Fruit fly (Drosophila melanogaster) whole organism, adult: ENCODE results near the gene Nepl8.

Source experiments
- CG12768 ChIP-seq: fragments of 200-800 bp; sonication (Bioruptor generic); optimal IDR thresholded peaks from 2 replicates; lab custom pipeline; 2017; ENCODE audit warnings: missing biosample characterization, missing genetic modification characterization, mild to moderate bottlenecking, moderate library complexity, missing genetic modification reagents
- CG14711 ChIP-seq: fragments of 200-800 bp; sonication (Bioruptor generic); optimal IDR thresholded peaks from 2 replicates; lab custom pipeline; 2018; ENCODE audit warnings: missing biosample characterization, mild to moderate bottlenecking, missing genetic modification characterization, moderate library complexity
- CG1620 ChIP-seq: fragments of 200-800 bp; sonication (Bioruptor generic); optimal IDR thresholded peaks from 2 replicates; lab custom pipeline; 2016; ENCODE audit warnings: missing biosample characterization, missing genetic modification characterization
- CG5204 ChIP-seq: fragments of 200-800 bp; sonication (Bioruptor generic); optimal IDR thresholded peaks from 2 replicates; lab custom pipeline; 2016; ENCODE audit warnings: missing biosample characterization, missing genetic modification characterization
- CG7101 ChIP-seq: fragments of 200-800 bp; sonication (Bioruptor generic); optimal IDR thresholded peaks from 2 replicates; lab custom pipeline; 2018; ENCODE audit warnings: missing biosample characterization, mild to moderate bottlenecking, missing genetic modification characterization, moderate library complexity
- Crg-1 ChIP-seq: fragments of 200-800 bp; sonication (Bioruptor generic); optimal IDR thresholded peaks from 2 replicates; lab custom pipeline; 2016; ENCODE audit warnings: missing biosample characterization, missing genetic modification characterization
- cic ChIP-seq: fragments of 200-800 bp; sonication (Bioruptor generic); optimal IDR thresholded peaks from 2 replicates; lab custom pipeline; 2017; ENCODE audit warnings: missing biosample characterization, mild to moderate bottlenecking, missing genetic modification characterization, moderate library complexity
- cnc ChIP-seq, 2 experiments: fragments of >200 bp; optimal IDR thresholded peaks; 2 replicates each; lab custom pipeline; 2017
- tj ChIP-seq: fragments of 200-800 bp; sonication (Bioruptor generic); optimal IDR thresholded peaks from 3 replicates; lab custom pipeline; 2017; ENCODE audit warnings: missing biosample characterization, mild to moderate bottlenecking, missing genetic modification characterization, moderate library complexity
- toe ChIP-seq: fragments of 200-800 bp; sonication (Bioruptor generic); optimal IDR thresholded peaks from 2 replicates; lab custom pipeline; 2016; ENCODE audit warnings: missing biosample characterization, missing genetic modification characterization

DNA sequence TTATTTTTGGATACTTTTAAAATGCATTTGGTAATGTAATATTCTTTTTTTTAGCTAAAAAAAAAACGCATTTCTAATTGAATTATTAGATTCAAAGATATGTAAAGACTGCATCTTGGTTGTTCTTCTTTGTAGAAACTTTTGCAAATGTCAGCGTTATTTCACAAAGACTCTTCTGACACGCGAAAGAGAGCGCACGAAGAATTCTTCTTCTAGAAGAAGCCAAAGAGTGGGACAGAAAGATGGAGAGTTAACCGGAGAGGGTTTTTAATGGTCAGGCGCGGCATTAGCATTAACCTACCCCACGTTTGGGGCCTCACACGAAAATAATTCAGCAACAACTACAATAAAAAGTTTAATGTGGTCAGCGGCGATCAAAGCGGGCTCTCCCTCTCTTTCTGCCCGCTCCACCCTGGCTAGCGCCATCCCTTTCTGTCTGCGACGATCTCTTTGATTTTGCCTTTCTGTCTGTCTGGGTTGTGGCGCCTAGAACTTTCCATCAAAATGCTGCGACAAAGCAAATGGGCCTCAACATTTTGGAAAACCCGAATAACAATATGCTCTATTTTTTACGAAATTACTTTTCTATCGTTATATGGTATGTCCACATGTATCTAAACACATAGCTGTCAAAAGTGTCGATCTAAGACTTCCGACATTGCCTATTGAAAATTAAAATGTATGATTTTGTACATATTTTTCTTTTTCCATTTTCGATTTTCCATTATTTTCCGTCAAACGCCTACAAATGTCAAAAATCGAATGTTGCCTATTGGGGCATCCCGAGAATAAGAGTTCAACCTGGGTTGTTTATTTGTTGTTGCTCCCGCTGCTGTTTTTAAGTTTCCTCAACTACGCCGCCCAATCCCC is 32.8 kb downstream of the Nepl8 start:
- TF ChIP-seq tj (peak; percentile 80), cic (GFP tag; lab: Kevin White, UChicago) (no peak), CG14711 (tag; lab: Kevin White, UChicago) (no peak), toe (GFP tag; lab: Kevin White, UChicago) (no peak), CG1620 (no peak), Crg-1 (GFP tag; lab: Kevin White, UChicago) (no peak), CG5204 (GFP tag; lab: Kevin White, UChicago) (no peak), cnc (optimal IDR thresholded peaks at IDR 0.05; lab: Kevin White, UChicago) (no peak), CG12768 (GFP tag; lab: Kevin White, UChicago) (no peak), CG7101 (tag; lab: Kevin White, UChicago) (no peak)
